ENCODE assay signal across 6 worm cellular contexts in genomic region chrIV:3539253-3539652, ce11.
A peak's percentile ranks its signal among the peaks of the same experiment; 100 is the strongest.
TF ChIP-seq lines count a peak whose summit lies in the region.

No protein-coding gene starts in this region.

TF ChIP-seq in whole organism, L1 larva, 84 proteins besides CTCF, POLR2A, EP300 and RAD21:
- TF ChIP-seq jun-1 (tag; optimal IDR thresholded peaks at IDR 0.05; lab: Kevin White, UChicago) (no peak), lsy-2 (tag; optimal IDR thresholded peaks at IDR 0.05; lab: Kevin White, UChicago) (peak in 1 of 2 experiments; percentile 56), efl-1 (optimal IDR thresholded peaks at IDR 0.05; lab: Kevin White, UChicago) (peak; percentile 2 to 58), efl-1 (GFP tag; optimal IDR thresholded peaks at IDR 0.05 in 1 of 2; lab: Kevin White, UChicago) (peak in 1 of 2 experiments; percentile 54), dpl-1 (GFP tag; optimal IDR thresholded peaks at IDR 0.05; lab: Kevin White, UChicago) (peak; percentile 17 to 53 (median 30)), lin-35 (GFP tag; optimal IDR thresholded peaks at IDR 0.05; lab: Kevin White, UChicago) (peak; percentile 10 to 62), snu-23 (GFP tag; optimal IDR thresholded peaks at IDR 0.05; lab: Kevin White, UChicago) (peak; percentile 16), mep-1 (tag; optimal IDR thresholded peaks at IDR 0.05; lab: Kevin White, UChicago) (no peak)

TF ChIP-seq in whole organism, L2 larva, 48 proteins besides CTCF, POLR2A, EP300 and RAD21:
- no peak for TF ChIP-seq sma-9 (GFP tag; optimal IDR thresholded peaks at IDR 0.05; lab: Kevin White, UChicago)
- TF ChIP-seq sma-9 (tag; optimal IDR thresholded peaks at IDR 0.05; lab: Kevin White, UChicago): no peak
- peak; percentile 5 for TF ChIP-seq C34F6.9 (tag; optimal IDR thresholded peaks at IDR 0.05; lab: Kevin White, UChicago)
- TF ChIP-seq nhr-129 (tag; optimal IDR thresholded peaks at IDR 0.05; lab: Kevin White, UChicago): no peak
- no peak for TF ChIP-seq lin-13 (GFP tag; optimal IDR thresholded peaks at IDR 0.05; lab: Kevin White, UChicago)
- peak; percentile 49 for TF ChIP-seq unc-55 (GFP tag; optimal IDR thresholded peaks at IDR 0.05; lab: Kevin White, UChicago)
- TF ChIP-seq F13H6.1 (tag; optimal IDR thresholded peaks at IDR 0.05; lab: Kevin White, UChicago): no peak
- TF ChIP-seq zag-1 (tag; optimal IDR thresholded peaks at IDR 0.05; lab: Kevin White, UChicago): no peak
- TF ChIP-seq lsy-2 (tag; optimal IDR thresholded peaks at IDR 0.05; lab: Kevin White, UChicago): peak in 1 of 2 experiments; percentile 27

TF ChIP-seq in whole organism, L3 larva, 47 proteins besides CTCF, POLR2A, EP300 and RAD21:
- TF ChIP-seq daf-12 (tag; optimal IDR thresholded peaks at IDR 0.05; lab: Kevin White, UChicago) (no peak), hmg-11 (tag; optimal IDR thresholded peaks at IDR 0.05; lab: Kevin White, UChicago) (peak; percentile 15)

TF ChIP-seq in whole organism, L4 larva, 104 proteins besides CTCF, POLR2A, EP300 and RAD21:
- TF ChIP-seq nhr-28 (tag; optimal IDR thresholded peaks at IDR 0.05; lab: Kevin White, UChicago) (no peak), lin-38 (GFP tag; IDR thresholded peaks at IDR 0.05; lab: Robert Waterston, UW) (peak; percentile 69), dpl-1 (GFP tag; optimal IDR thresholded peaks at IDR 0.05; lab: Kevin White, UChicago) (peak; percentile 11), ama-1 (optimal IDR thresholded peaks at IDR 0.05; lab: Kevin White, UChicago) (no peak), php-3 (GFP tag; IDR thresholded peaks at IDR 0.05; lab: Robert Waterston, UW) (no peak)

TF ChIP-seq in whole organism, mixed stage, embryonic, 35 proteins besides CTCF, POLR2A, EP300 and RAD21:
- TF ChIP-seq unc-120 (tag; optimal IDR thresholded peaks at IDR 0.05; lab: Kevin White, UChicago; ENCODE audit: poor library complexity, severe bottlenecking) (no peak), ceh-39 (tag; optimal IDR thresholded peaks at IDR 0.05; lab: Kevin White, UChicago) (peak; percentile 55)

TF ChIP-seq in whole organism, young adult, 124 proteins besides CTCF, POLR2A, EP300 and RAD21:
- TF ChIP-seq Y67H2A.10 (GFP tag; conservative IDR thresholded peaks at IDR 0.05; lab: Robert Waterston, UW): no peak
- no peak for TF ChIP-seq fkh-3 (tag; optimal IDR thresholded peaks at IDR 0.05; lab: Kevin White, UChicago)
- no peak for TF ChIP-seq snpc-4 (GFP tag; optimal IDR thresholded peaks at IDR 0.05; lab: Kevin White, UChicago)
- no peak for TF ChIP-seq snpc-4 (tag; optimal IDR thresholded peaks at IDR 0.05; lab: Kevin White, UChicago)
- no peak for TF ChIP-seq nhr-80 (tag; optimal IDR thresholded peaks at IDR 0.05; lab: Kevin White, UChicago)
- TF ChIP-seq sdz-38 (tag; optimal IDR thresholded peaks at IDR 0.05; lab: Kevin White, UChicago): no peak
- TF ChIP-seq mcd-1 (GFP tag; IDR thresholded peaks at IDR 0.05; lab: Robert Waterston, UW): peak; percentile 31; the same call in 1 of the 2 replicates
- TF ChIP-seq madf-8 (GFP tag; conservative IDR thresholded peaks at IDR 0.05; lab: Robert Waterston, UW): 0 out of 2 replicates have a peak, but pooled peaks have one; percentile 28
- TF ChIP-seq hmg-1.2 (GFP tag; IDR thresholded peaks at IDR 0.05; lab: Robert Waterston, UW): peak; percentile 71; the same call in 1 of the 2 replicates
- no peak for TF ChIP-seq ekl-4 (GFP tag; IDR thresholded peaks at IDR 0.05; lab: Robert Waterston, UW)
- TF ChIP-seq efl-1 (GFP tag; optimal IDR thresholded peaks at IDR 0.05; lab: Kevin White, UChicago): peak; percentile 45
- peak; percentile 68 for TF ChIP-seq madf-6 (GFP tag; IDR thresholded peaks at IDR 0.05; lab: Robert Waterston, UW)
- TF ChIP-seq B0035.1 (tag; optimal IDR thresholded peaks at IDR 0.05; lab: Kevin White, UChicago): no peak
